Comparison of ENCODE assay signal across 1 fruit fly cellular context in the genomic region with DNA sequence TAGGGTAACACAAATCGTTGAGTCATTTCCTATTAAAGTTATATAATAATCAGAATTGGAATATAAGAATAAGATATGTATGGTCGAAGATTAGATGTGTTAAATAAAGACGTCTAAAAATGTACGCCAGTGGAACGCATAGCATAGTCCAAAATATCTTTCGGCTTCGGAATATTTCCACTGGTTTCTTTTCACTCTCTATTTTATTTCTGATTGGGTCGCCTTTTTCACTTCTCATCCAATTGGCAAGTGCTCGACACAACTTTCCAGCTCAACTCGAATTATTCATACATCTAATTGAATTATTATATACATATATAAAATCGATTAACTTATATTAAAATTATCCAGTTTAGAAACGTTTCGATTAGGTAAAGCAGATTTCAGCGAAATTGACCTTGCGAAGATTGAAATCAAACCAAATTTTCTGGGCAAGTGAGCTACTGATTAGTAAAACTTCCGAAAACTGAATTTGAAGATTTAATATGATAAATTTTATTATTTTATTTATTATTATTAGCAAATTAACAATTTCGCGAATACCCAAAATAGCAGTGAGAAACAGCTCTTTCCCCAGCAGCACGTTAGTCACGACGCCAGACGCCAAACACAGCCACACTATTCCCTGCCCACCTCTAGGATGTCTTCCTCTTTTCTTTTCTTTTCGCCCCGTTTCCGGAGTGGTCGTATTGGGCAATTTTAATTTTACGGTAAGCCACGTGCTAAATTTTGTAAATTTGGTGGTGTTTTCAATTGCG.
A peak's percentile ranks its signal among the peaks of the same experiment; 100 is the strongest.
TF ChIP-seq lines count a peak whose summit lies in the region.

A gene (plus strand): TSS at position 653 of the 758 bp plus-strand sequence.

TF ChIP-seq in whole organism, embryonic, 481 proteins besides CTCF, POLR2A, EP300 and RAD21 (continued from another document):
- TF ChIP-seq nerfin-1 (tag; optimal IDR thresholded peaks at IDR 0.05; lab: Kevin White, UChicago) (peak; percentile 50), Mrtf (GFP tag; IDR thresholded peaks at IDR 0.05; lab: Robert Waterston, UW) (peak; percentile 74), CG14860 (GFP tag; IDR thresholded peaks at IDR 0.05; lab: Robert Waterston, UW; ENCODE audit: partially characterized antibody) (peak; percentile 27; the same call in 1 of the 3 replicates), CG3407 (GFP tag; optimal IDR thresholded peaks at IDR 0.05; lab: Kevin White, UChicago) (peak; percentile 70), Stat92E (GFP tag; optimal IDR thresholded peaks at IDR 0.05; lab: Kevin White, UChicago) (peak in 1 of 3 experiments; percentile 73), CG1602 (GFP tag; optimal IDR thresholded peaks at IDR 0.05; lab: Kevin White, UChicago) (peak; percentile 45), mirr (GFP tag; optimal IDR thresholded peaks at IDR 0.05; lab: Kevin White, UChicago) (peak; percentile 94), klu (GFP tag; IDR thresholded peaks at IDR 0.05; lab: Robert Waterston, UW) (peak; percentile 67), p53 (GFP tag; optimal IDR thresholded peaks at IDR 0.05; lab: Kevin White, UChicago) (peak; percentile 73), hb (GFP tag; IDR thresholded peaks at IDR 0.05; lab: Robert Waterston, UW; ENCODE audit: partially characterized antibody) (no peak), dati (GFP tag; IDR thresholded peaks at IDR 0.05; lab: Robert Waterston, UW) (peak; percentile 70; the same call in 1 of the 2 replicates), Ets97D (GFP tag; optimal IDR thresholded peaks at IDR 0.05; lab: Kevin White, UChicago) (peak; percentile 99), CG32767 (GFP tag; IDR thresholded peaks at IDR 0.05; lab: Robert Waterston, UW) (0 out of 2 replicates have a peak, but pooled peaks have one; percentile 61), Atf3 (GFP tag; optimal IDR thresholded peaks at IDR 0.05; lab: Kevin White, UChicago) (peak; percentile 74), Mes4 (GFP tag; optimal IDR thresholded peaks at IDR 0.05; lab: Kevin White, UChicago) (peak; percentile 94), CG2129 (GFP tag; IDR thresholded peaks at IDR 0.05; lab: Robert Waterston, UW; ENCODE audit: partially characterized antibody) (peak; percentile 34; the same call in 1 of the 2 replicates), amos (GFP tag; IDR thresholded peaks at IDR 0.05; lab: Robert Waterston, UW; ENCODE audit: partially characterized antibody) (peak; percentile 82), HLHmδ (GFP tag; optimal IDR thresholded peaks at IDR 0.05; lab: Kevin White, UChicago) (peak; percentile 97), sob (GFP tag; IDR thresholded peaks at IDR 0.05; lab: Robert Waterston, UW) (peak; percentile 85), CG2120 (GFP tag; optimal IDR thresholded peaks at IDR 0.05; lab: Kevin White, UChicago) (peak; percentile 60), CG13123 (GFP tag; optimal IDR thresholded peaks at IDR 0.05; lab: Kevin White, UChicago) (peak; percentile 33), zf30C (GFP tag; optimal IDR thresholded peaks at IDR 0.05; lab: Kevin White, UChicago) (peak; percentile 49), Fer3 (tag; optimal IDR thresholded peaks at IDR 0.05; lab: Kevin White, UChicago) (peak; percentile 81), trem (tag; optimal IDR thresholded peaks at IDR 0.05; lab: Kevin White, UChicago) (peak; percentile 59), lmd (GFP tag; IDR thresholded peaks at IDR 0.05; lab: Robert Waterston, UW) (peak; percentile 66), CG15011 (GFP tag; optimal IDR thresholded peaks at IDR 0.05; lab: Kevin White, UChicago) (peak; percentile 74), NfI (GFP tag; optimal IDR thresholded peaks at IDR 0.05; lab: Kevin White, UChicago) (peak; percentile 95), Bdp1 (GFP tag; optimal IDR thresholded peaks at IDR 0.05; lab: Kevin White, UChicago) (peak; percentile 73), Bgb (GFP tag; IDR thresholded peaks at IDR 0.05; lab: Robert Waterston, UW; ENCODE audit: partially characterized antibody) (peak; percentile 62), sima (GFP tag; optimal IDR thresholded peaks at IDR 0.05; lab: Kevin White, UChicago) (peak; percentile 42)
